Worm (Caenorhabditis elegans) whole organism, L2 larva: ENCODE results near the gene lgc-49.

Source experiments
- R02D3.7 ChIP-seq: fragments of 150-350 bp; optimal IDR thresholded peaks from 2 replicates; lab custom pipeline; 2014; ENCODE audit warnings: missing biosample characterization, missing genetic modification characterization
- alr-1 ChIP-seq: fragments of 150-350 bp; optimal IDR thresholded peaks from 2 replicates; lab custom pipeline; 2014; ENCODE audit warnings: missing biosample characterization, missing genetic modification characterization

ce11 chrV:11214569-11214968 is 23.5 kb downstream of the lgc-49 start:
- no peak for TF ChIP-seq R02D3.7 (tag; lab: Kevin White, UChicago)
- no peak for TF ChIP-seq alr-1 (tag; lab: Kevin White, UChicago)
